Fruit fly (Drosophila melanogaster) whole organism, embryonic: ENCODE measurements around the gene CG6415.

Experiments used
- Aef1 ChIP-seq: fragments of 200-800 bp; sonication (Bioruptor generic); IDR thresholded peaks from 3 replicates; pipeline ENCODE4 v1.3.6; 2022; ENCODE audit warnings: missing biosample characterization, missing genetic modification characterization
- CG11398 ChIP-seq: fragments of 200-800 bp; sonication (Bioruptor generic); optimal IDR thresholded peaks from 2 replicates; lab custom pipeline; 2016; ENCODE audit warnings: missing biosample characterization, missing genetic modification characterization
- CG11456 ChIP-seq: fragments of 200-800 bp; sonication (Bioruptor generic); IDR thresholded peaks from 3 replicates; pipeline ENCODE4 v1.3.6; 2022; ENCODE audit warnings: missing biosample characterization, missing genetic modification characterization
- CG11504 ChIP-seq: fragments of 200-800 bp; sonication (Bioruptor generic); optimal IDR thresholded peaks from 3 replicates; lab custom pipeline; 2019; ENCODE audit warnings: missing biosample characterization, mild to moderate bottlenecking, missing genetic modification characterization, moderate library complexity
- CG13894 ChIP-seq: fragments of 200-800 bp; sonication (Bioruptor generic); optimal IDR thresholded peaks from 3 replicates; lab custom pipeline; 2018; ENCODE audit warnings: missing biosample characterization, mild to moderate bottlenecking, missing genetic modification characterization, moderate library complexity
- CG14014 ChIP-seq: fragments of 200-800 bp; sonication (Bioruptor generic); IDR thresholded peaks from 2 replicates; pipeline ENCODE4 v1.3.6; 2022; ENCODE audit warnings: missing biosample characterization, missing genetic modification characterization
- CG16815 ChIP-seq: fragments of 200-800 bp; sonication (Bioruptor generic); optimal IDR thresholded peaks from 3 replicates; lab custom pipeline; 2017; ENCODE audit warnings: missing biosample characterization, mild to moderate bottlenecking, missing genetic modification characterization
- CG16863 ChIP-seq: fragments of 200-800 bp; sonication (Bioruptor generic); optimal IDR thresholded peaks from 3 replicates; lab custom pipeline; 2016; ENCODE audit warnings: missing biosample characterization, missing genetic modification characterization
- CG17328 ChIP-seq: fragments of 200-800 bp; sonication (Bioruptor generic); IDR thresholded peaks from 2 replicates; pipeline ENCODE4 v1.3.6; 2022; ENCODE audit warnings: missing biosample characterization, missing genetic modification characterization
- CG17361 ChIP-seq: fragments of 200-800 bp; sonication (Bioruptor generic); IDR thresholded peaks from 3 replicates; pipeline ENCODE4 v1.3.6; 2022; ENCODE audit warnings: missing biosample characterization, missing genetic modification characterization
- CG3407 ChIP-seq: fragments of 200-800 bp; sonication (Bioruptor generic); optimal IDR thresholded peaks from 2 replicates; lab custom pipeline; 2018; ENCODE audit warnings: missing biosample characterization, mild to moderate bottlenecking, missing genetic modification characterization
- CG4424 ChIP-seq: fragments of 200-800 bp; sonication (Bioruptor generic); optimal IDR thresholded peaks from 3 replicates; lab custom pipeline; 2016; ENCODE audit warnings: missing biosample characterization, missing genetic modification characterization
- CG4617 ChIP-seq: fragments of 200-800 bp; sonication (Bioruptor generic); optimal IDR thresholded peaks from 3 replicates; lab custom pipeline; 2016; ENCODE audit warnings: missing biosample characterization, missing genetic modification characterization, borderline replicate concordance
- CG4707 ChIP-seq: fragments of 200-800 bp; sonication (Bioruptor generic); optimal IDR thresholded peaks from 2 replicates; lab custom pipeline; 2018; ENCODE audit warnings: missing biosample characterization, mild to moderate bottlenecking, missing genetic modification characterization, moderate library complexity
- CG6175 ChIP-seq: fragments of 200-800 bp; sonication (Bioruptor generic); IDR thresholded peaks from 3 replicates; pipeline ENCODE4 v1.3.6; 2022; ENCODE audit warnings: missing biosample characterization, missing genetic modification characterization
- CG7271 ChIP-seq: fragments of 200-800 bp; sonication (Bioruptor generic); optimal IDR thresholded peaks from 2 replicates; lab custom pipeline; 2018; ENCODE audit warnings: missing biosample characterization, mild to moderate bottlenecking, missing genetic modification characterization, moderate library complexity
- CG9727 ChIP-seq: fragments of 200-800 bp; sonication (Bioruptor generic); optimal IDR thresholded peaks from 3 replicates; lab custom pipeline; 2017; ENCODE audit warnings: missing biosample characterization, mild to moderate bottlenecking, missing genetic modification characterization
- CG9797 ChIP-seq: fragments of 200-800 bp; sonication (Bioruptor generic); optimal IDR thresholded peaks from 3 replicates; lab custom pipeline; 2018; ENCODE audit warnings: missing biosample characterization, mild to moderate bottlenecking, missing genetic modification characterization
- CkIIα-i1 ChIP-seq: fragments of 200-800 bp; sonication (Bioruptor generic); IDR thresholded peaks from 2 replicates; pipeline ENCODE4 v1.3.6; 2022; ENCODE audit warnings: missing biosample characterization, missing genetic modification characterization
- CoRest ChIP-seq: fragments of 200-800 bp; sonication (Bioruptor generic); optimal IDR thresholded peaks from 3 replicates; lab custom pipeline; 2018; ENCODE audit warnings: missing biosample characterization, mild to moderate bottlenecking, missing genetic modification characterization, moderate library complexity
- D ChIP-seq, 2 experiments: fragments of 200-800 bp in 1 of 2; fragments of >200 bp in 1 of 2; sonication (Bioruptor generic) in 1 of 2; optimal IDR thresholded peaks; 2 replicates in 1 of 2; 3 replicates in 1 of 2; lab custom pipeline; 2017; ENCODE audit warnings: mild to moderate bottlenecking in 1 of 2, missing biosample characterization in 1 of 2, missing genetic modification characterization in 1 of 2, missing genetic modification reagents in 1 of 2
- ERR ChIP-seq: fragments of 200-800 bp; sonication (Bioruptor generic); optimal IDR thresholded peaks from 2 replicates; lab custom pipeline; 2016; ENCODE audit warnings: missing biosample characterization, missing genetic modification characterization
- Eip74EF ChIP-seq, 2 experiments: fragments of 200-800 bp in 1 of 2; fragments of >200 bp in 1 of 2; sonication (Bioruptor generic) in 1 of 2; optimal IDR thresholded peaks; 2 replicates each; lab custom pipeline; 2017 to 2019; ENCODE audit warnings: missing biosample characterization in 2 of 2, missing genetic modification characterization in 2 of 2, mild to moderate bottlenecking in 1 of 2, moderate library complexity in 1 of 2
- Ets97D ChIP-seq: fragments of 200-800 bp; sonication (Bioruptor generic); optimal IDR thresholded peaks from 3 replicates; lab custom pipeline; 2016; ENCODE audit warnings: missing biosample characterization, missing genetic modification characterization
- GATAe ChIP-seq: fragments of 200-800 bp; sonication (Bioruptor generic); conservative IDR thresholded peaks from 2 replicates; pipeline ENCODE4 v1.3.6; 2022; ENCODE audit warnings: missing biosample characterization, missing genetic modification characterization
- Hsf ChIP-seq: fragments of 200-800 bp; sonication (Bioruptor generic); optimal IDR thresholded peaks from 3 replicates; lab custom pipeline; 2016; ENCODE audit warnings: missing biosample characterization, missing genetic modification characterization
- Optix ChIP-seq: fragments of 200-800 bp; sonication (Bioruptor generic); IDR thresholded peaks from 3 replicates; pipeline ENCODE4 v1.3.6; 2022; ENCODE audit warnings: missing biosample characterization, missing genetic modification characterization
- PHDP ChIP-seq: fragments of 200-800 bp; sonication (Bioruptor generic); optimal IDR thresholded peaks from 3 replicates; lab custom pipeline; 2018; ENCODE audit warnings: missing biosample characterization, mild to moderate bottlenecking, missing genetic modification characterization, moderate library complexity
- Tbp ChIP-seq: fragments of >200 bp; optimal IDR thresholded peaks from 2 replicates; lab custom pipeline; 2018; ENCODE audit warnings: missing biosample characterization, missing genetic modification characterization
- Vsx1 ChIP-seq: fragments of 200-800 bp; sonication (Bioruptor generic); optimal IDR thresholded peaks from 2 replicates; lab custom pipeline; 2017; ENCODE audit warnings: missing biosample characterization, mild to moderate bottlenecking, missing genetic modification characterization, missing genetic modification reagents
- bigmax ChIP-seq: fragments of 200-800 bp; sonication (Bioruptor generic); optimal IDR thresholded peaks from 2 replicates; lab custom pipeline; 2018; ENCODE audit warnings: missing biosample characterization, mild to moderate bottlenecking, missing genetic modification characterization
- br ChIP-seq: fragments of >200 bp; optimal IDR thresholded peaks from 2 replicates; lab custom pipeline; 2017
- bsh ChIP-seq, 2 experiments: fragments of 200-800 bp; sonication (Bioruptor generic); optimal IDR thresholded peaks; 2 replicates each; lab custom pipeline; 2017 to 2018; ENCODE audit warnings: mild to moderate bottlenecking in 2 of 2, missing biosample characterization in 2 of 2, missing genetic modification characterization in 2 of 2, moderate library complexity in 1 of 2
- chm ChIP-seq: fragments of 200-800 bp; sonication (Bioruptor generic); IDR thresholded peaks from 2 replicates; pipeline ENCODE4 v1.3.6; 2022; ENCODE audit warnings: missing biosample characterization, missing genetic modification characterization
- chn ChIP-seq: fragments of 200-800 bp; sonication (Bioruptor generic); optimal IDR thresholded peaks from 2 replicates; lab custom pipeline; 2016; ENCODE audit warnings: missing biosample characterization, missing genetic modification characterization
- cwo ChIP-seq: fragments of 200-800 bp; sonication (Bioruptor generic); optimal IDR thresholded peaks from 3 replicates; lab custom pipeline; 2017; ENCODE audit warnings: missing biosample characterization, missing genetic modification characterization, mild to moderate bottlenecking, moderate library complexity, missing genetic modification reagents
- dimm ChIP-seq: fragments of 200-800 bp; sonication (Bioruptor generic); IDR thresholded peaks from 2 replicates; pipeline ENCODE4 v1.3.6; 2022; ENCODE audit warnings: missing biosample characterization, missing genetic modification characterization
- eve ChIP-seq, 2 experiments: fragments of >200 bp; optimal IDR thresholded peaks; 2 replicates each; lab custom pipeline; 2017; ENCODE audit warnings: missing biosample characterization in 2 of 2, missing genetic modification characterization in 2 of 2
- hbn ChIP-seq: fragments of 200-800 bp; sonication (Bioruptor generic); IDR thresholded peaks from 2 replicates; pipeline ENCODE4 v1.3.6; 2022; ENCODE audit warnings: missing biosample characterization, missing genetic modification characterization; ENCODE audit not compliant: partially characterized antibody
- hkb ChIP-seq, 2 experiments: fragments of 200-800 bp in 1 of 2; fragments of >200 bp in 1 of 2; sonication (Bioruptor generic) in 1 of 2; IDR thresholded peaks in 1 of 2; optimal IDR thresholded peaks in 1 of 2; 2 replicates each; pipeline versions ENCODE4 v1.3.6 to Lab custom; 2017 to 2022; ENCODE audit warnings: missing biosample characterization in 1 of 2, missing genetic modification characterization in 1 of 2
- hth ChIP-seq: fragments of >200 bp; optimal IDR thresholded peaks from 2 replicates; lab custom pipeline; 2017; ENCODE audit warnings: inconsistent platforms
- insv ChIP-seq, 2 experiments: fragments of 200-800 bp; sonication (Bioruptor generic); optimal IDR thresholded peaks; 3 replicates each; lab custom pipeline; 2016 to 2018; ENCODE audit warnings: missing biosample characterization in 2 of 2, missing genetic modification characterization in 2 of 2
- jing ChIP-seq: fragments of 200-800 bp; sonication (Bioruptor generic); optimal IDR thresholded peaks from 2 replicates; lab custom pipeline; 2018; ENCODE audit warnings: missing biosample characterization, mild to moderate bottlenecking, missing genetic modification characterization
- nom ChIP-seq: fragments of 200-800 bp; sonication (Bioruptor generic); optimal IDR thresholded peaks from 2 replicates; lab custom pipeline; 2017; ENCODE audit warnings: missing biosample characterization, missing genetic modification characterization, mild to moderate bottlenecking, moderate library complexity, missing genetic modification reagents
- otp ChIP-seq: fragments of 200-800 bp; sonication (Bioruptor generic); IDR thresholded peaks from 3 replicates; pipeline ENCODE4, ENCODE4 v1.3.6; 2022; ENCODE audit warnings: missing biosample characterization, missing genetic modification characterization
- psq ChIP-seq: fragments of 200-800 bp; sonication (Bioruptor generic); optimal IDR thresholded peaks from 2 replicates; lab custom pipeline; 2017; ENCODE audit warnings: missing biosample characterization, missing genetic modification characterization
- pum ChIP-seq: fragments of 200-800 bp; sonication (Bioruptor generic); optimal IDR thresholded peaks from 2 replicates; lab custom pipeline; 2016; ENCODE audit warnings: missing biosample characterization, missing genetic modification characterization
- ro ChIP-seq: fragments of 200-800 bp; sonication (Bioruptor generic); IDR thresholded peaks from 2 replicates; pipeline ENCODE4 v1.3.6; 2022; ENCODE audit warnings: missing biosample characterization, missing genetic modification characterization
- run ChIP-seq: fragments of 200-800 bp; sonication (Bioruptor generic); optimal IDR thresholded peaks from 3 replicates; lab custom pipeline; 2018; ENCODE audit warnings: missing biosample characterization, mild to moderate bottlenecking, missing genetic modification characterization
- slp2 ChIP-seq: fragments of 200-800 bp; sonication (Bioruptor generic); optimal IDR thresholded peaks from 2 replicates; lab custom pipeline; 2016; ENCODE audit warnings: missing biosample characterization, missing genetic modification characterization
- toy ChIP-seq: fragments of 200-800 bp; sonication (Bioruptor generic); IDR thresholded peaks from 2 replicates; pipeline ENCODE4 v1.3.6; 2022; ENCODE audit warnings: missing biosample characterization, missing genetic modification characterization

CG6415 gene

DNA sequence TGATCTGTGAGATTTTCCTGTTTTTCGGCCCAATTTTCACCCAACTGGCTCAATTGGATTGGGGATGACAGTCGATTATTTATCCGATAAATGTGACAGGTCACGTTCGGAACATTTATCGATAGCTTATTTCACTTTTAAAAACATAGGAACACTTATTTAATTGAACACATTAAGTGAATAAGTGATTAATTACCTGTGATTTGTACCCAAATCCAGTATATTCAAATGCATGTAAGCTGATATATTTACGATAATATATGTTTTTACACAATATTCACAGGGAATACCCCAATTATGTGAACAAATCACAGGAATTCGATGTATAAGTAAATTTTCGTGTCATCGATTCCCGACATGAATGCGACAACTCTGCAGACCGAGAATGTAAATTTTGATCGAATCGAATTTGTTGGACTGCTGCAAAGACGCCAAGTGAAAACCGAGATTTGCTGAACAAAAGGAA, 29.0 kb downstream of the CG6415 start, which contains the start of the genes EMC3 and Dpy-30L1 (continued):
- TF ChIP-seq CG16815 (GFP tag; lab: Kevin White, UChicago) (no peak), CG7271 (no peak), CG6175 (GFP tag; lab: Robert Waterston, UW) (no peak), bsh (GFP tag; optimal IDR thresholded peaks at IDR 0.05; lab: Kevin White, UChicago) (peak in 1 of 2 experiments; percentile 53), D (optimal IDR thresholded peaks at IDR 0.05; lab: Kevin White, UChicago) (no peak), D (GFP tag; optimal IDR thresholded peaks at IDR 0.05; lab: Kevin White, UChicago) (no peak), toy (GFP tag; lab: Robert Waterston, UW) (no peak), psq (GFP tag; lab: Kevin White, UChicago) (no peak), CoRest (tag; lab: Kevin White, UChicago) (peak; percentile 74), CG9797 (GFP tag; lab: Kevin White, UChicago) (no peak), Ets97D (peak; percentile 57), hkb (optimal IDR thresholded peaks at IDR 0.05; lab: Kevin White, UChicago) (no peak), hkb (GFP tag; IDR thresholded peaks at IDR 0.05; lab: Robert Waterston, UW) (peak; percentile 57), CG13894 (tag; lab: Kevin White, UChicago) (no peak), ro (GFP tag; lab: Robert Waterston, UW) (no peak), CkIIα-i1 (GFP tag; lab: Robert Waterston, UW) (no peak), Vsx1 (GFP tag; lab: Kevin White, UChicago) (no peak), chn (GFP tag; lab: Kevin White, UChicago) (peak; percentile 21), hbn (GFP tag; lab: Robert Waterston, UW) (peak; percentile 84), br (lab: Kevin White, UChicago) (no peak), CG14014 (GFP tag; lab: Robert Waterston, UW) (no peak), CG11398 (no peak), CG3407 (GFP tag; lab: Kevin White, UChicago) (no peak), Eip74EF (GFP tag; optimal IDR thresholded peaks at IDR 0.05; lab: Kevin White, UChicago) (no peak), ERR (GFP tag; lab: Kevin White, UChicago) (peak; percentile 24), pum (GFP tag; lab: Kevin White, UChicago) (peak; percentile 30), Optix (no peak), CG17361 (GFP tag; lab: Robert Waterston, UW) (peak; percentile 67), bigmax (no peak), chm (no peak), cwo (GFP tag; lab: Kevin White, UChicago) (no peak), PHDP (peak; percentile 67), CG11456 (GFP tag; lab: Robert Waterston, UW) (no peak), Aef1 (peak; percentile 36; the same call in 1 of the 3 replicates), run (tag; lab: Kevin White, UChicago) (no peak), Tbp (GFP tag; lab: Kevin White, UChicago) (no peak), CG4424 (GFP tag; lab: Kevin White, UChicago) (peak; percentile 48), CG4707 (GFP tag; lab: Kevin White, UChicago) (no peak), CG9727 (GFP tag; lab: Kevin White, UChicago) (peak; percentile 52), insv (GFP tag; optimal IDR thresholded peaks at IDR 0.05; lab: Kevin White, UChicago) (peak in 1 of 2 experiments; percentile 86), GATAe (no peak), eve (GFP tag; optimal IDR thresholded peaks at IDR 0.05; lab: Kevin White, UChicago) (no peak), slp2 (GFP tag; lab: Kevin White, UChicago) (no peak), nom (GFP tag; lab: Kevin White, UChicago) (no peak), CG4617 (peak; percentile 64), otp (no peak), jing (GFP tag; lab: Kevin White, UChicago) (no peak), CG17328 (GFP tag; lab: Robert Waterston, UW) (no peak), CG16863 (GFP tag; lab: Kevin White, UChicago) (peak; percentile 33), hth (lab: Kevin White, UChicago) (no peak), dimm (GFP tag; lab: Robert Waterston, UW) (no peak), Hsf (peak; percentile 67), CG11504 (no peak)
